Fruit fly (Drosophila melanogaster) whole organism, wandering third instar larva: ENCODE data around the gene Ost48.

Experiments used
- Abd-B ChIP-seq: fragments of >200 bp; optimal IDR thresholded peaks from 2 replicates; lab custom pipeline; 2017; ENCODE audit warnings: missing biosample characterization, missing genetic modification characterization
- Mio ChIP-seq: sonication (Bioruptor generic); optimal IDR thresholded peaks from 2 replicates; lab custom pipeline; 2016; ENCODE audit warnings: missing biosample characterization, missing genetic modification characterization
- OdsH ChIP-seq: fragments of 200-800 bp; sonication (Bioruptor generic); optimal IDR thresholded peaks from 2 replicates; lab custom pipeline; 2016; ENCODE audit warnings: missing biosample characterization, mild to moderate bottlenecking, missing genetic modification characterization
- Vsx2 ChIP-seq: fragments of 200-300, 225-300 bp; sonication (Bioruptor generic); optimal IDR thresholded peaks from 2 replicates; lab custom pipeline; 2018; ENCODE audit warnings: missing biosample characterization, missing genetic modification characterization; ENCODE audit not compliant: partially characterized antibody
- woc ChIP-seq: sonication (Bioruptor generic); optimal IDR thresholded peaks from 2 replicates; lab custom pipeline; 2016; ENCODE audit warnings: missing biosample characterization, mild to moderate bottlenecking, missing genetic modification characterization

- no peak for TF ChIP-seq Abd-B (GFP tag; lab: Kevin White, UChicago)
- no peak for TF ChIP-seq Vsx2 (GFP tag; lab: Kevin White, UChicago)
- TF ChIP-seq OdsH (GFP tag; lab: Kevin White, UChicago): no peak
- TF ChIP-seq Mio (GFP tag; lab: Kevin White, UChicago): no peak
- no peak for TF ChIP-seq woc
Measured at dm6 chrX:9117831-9118230, 40.5 kb downstream of the Ost48 start.
